Fruit fly (Drosophila melanogaster): ENCODE results near the gene CG14196.

- TF ChIP-seq insv (optimal IDR thresholded peaks at IDR 0.05): no peak
- TF ChIP-seq Myc (optimal IDR thresholded peaks at IDR 0.05): no peak
- TF ChIP-seq h (optimal IDR thresholded peaks at IDR 0.05): no peak
Measured at dm6 chrX:19259802-19260695, 18.4 kb upstream of the CG14196 start.
